Fruit fly (Drosophila melanogaster): Measurements from ENCODE around the gene CG6678.

The CG6678 gene

DNA sequence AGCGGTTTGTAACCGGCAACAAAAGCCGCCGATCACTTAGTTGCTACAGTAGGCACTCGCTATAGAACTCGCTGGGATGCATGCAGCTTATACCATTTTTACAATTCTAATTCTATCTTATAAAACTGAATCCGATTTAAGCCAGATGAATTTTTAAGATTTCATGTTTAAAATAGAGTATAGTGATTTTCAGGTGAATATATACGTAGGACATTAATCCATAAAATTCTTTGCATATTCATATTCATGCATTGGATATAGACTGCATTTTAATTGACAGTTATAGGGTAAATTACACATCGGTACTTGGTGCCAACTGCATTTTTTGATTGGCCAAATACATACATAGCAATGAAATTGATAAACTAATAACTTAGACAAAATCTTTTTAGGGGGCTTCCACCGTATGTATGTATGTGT is 769 bp downstream of the CG6678 start (continued):
- no peak for TF ChIP-seq crc (GFP tag; optimal IDR thresholded peaks at IDR 0.05)
- no peak for TF ChIP-seq CG11247 (GFP tag; IDR thresholded peaks at IDR 0.05)
- peak in 1 of 2 experiments; percentile 8 for TF ChIP-seq chif (GFP tag; optimal IDR thresholded peaks at IDR 0.05)
- TF ChIP-seq CG31224 (GFP tag; IDR thresholded peaks at IDR 0.05), result peak; percentile 32
- TF ChIP-seq CG18476 (GFP tag; optimal IDR thresholded peaks at IDR 0.05), result peak; percentile 36
- TF ChIP-seq Scr (GFP tag; IDR thresholded peaks at IDR 0.05; ENCODE audit: partially characterized antibody), result no peak
- TF ChIP-seq HLH3B (GFP tag; IDR thresholded peaks at IDR 0.05), result peak; percentile 42; the same call in 1 of the 2 replicates
- no peak for TF ChIP-seq insv (GFP tag; optimal IDR thresholded peaks at IDR 0.05)
- peak; percentile 59; the same call in 1 of the 3 replicates for TF ChIP-seq ase (GFP tag; IDR thresholded peaks at IDR 0.05)
- TF ChIP-seq Sry-β (GFP tag; optimal IDR thresholded peaks at IDR 0.05), result no peak
- TF ChIP-seq CG4854 (GFP tag; optimal IDR thresholded peaks at IDR 0.05), result no peak
- no peak for TF ChIP-seq Spps (tag; optimal IDR thresholded peaks at IDR 0.05)
- peak; percentile 84 for TF ChIP-seq grau (tag; optimal IDR thresholded peaks at IDR 0.05)
- TF ChIP-seq NC2α (GFP tag; optimal IDR thresholded peaks at IDR 0.05), result no peak
- peak; percentile 6 for TF ChIP-seq CG8924 (tag; optimal IDR thresholded peaks at IDR 0.05)
- TF ChIP-seq sima (GFP tag; optimal IDR thresholded peaks at IDR 0.05), result no peak
- no peak for TF ChIP-seq Dip3 (GFP tag; optimal IDR thresholded peaks at IDR 0.05)
- peak; percentile 20 for TF ChIP-seq Hr3 (GFP tag; optimal IDR thresholded peaks at IDR 0.05)
- no peak for TF ChIP-seq CG14860 (GFP tag; IDR thresholded peaks at IDR 0.05; ENCODE audit: partially characterized antibody)
- peak in 1 of 2 experiments; percentile 35 for TF ChIP-seq bsh (GFP tag; optimal IDR thresholded peaks at IDR 0.05)
- TF ChIP-seq CG4282 (GFP tag; optimal IDR thresholded peaks at IDR 0.05), result no peak
- TF ChIP-seq slbo (GFP tag; IDR thresholded peaks at IDR 0.05), result peak; percentile 55
- peak; percentile 47 for TF ChIP-seq CG14441 (GFP tag; IDR thresholded peaks at IDR 0.05)
- peak; percentile 12 for TF ChIP-seq tin (GFP tag; optimal IDR thresholded peaks at IDR 0.05)
- TF ChIP-seq CG18262 (tag; optimal IDR thresholded peaks at IDR 0.05), result peak; percentile 79
- peak; percentile 32 for TF ChIP-seq CG8388 (GFP tag; optimal IDR thresholded peaks at IDR 0.05)
- no peak for TF ChIP-seq unc-4 (GFP tag; IDR thresholded peaks at IDR 0.05; ENCODE audit: partially characterized antibody)
- no peak for TF ChIP-seq fd102C (GFP tag; optimal IDR thresholded peaks at IDR 0.05)
- peak; percentile 12 for TF ChIP-seq Sox100B (GFP tag; optimal IDR thresholded peaks at IDR 0.05)
- peak; percentile 38 for TF ChIP-seq CG14710 (tag; optimal IDR thresholded peaks at IDR 0.05)
- TF ChIP-seq CG34224 (GFP tag; IDR thresholded peaks at IDR 0.05; ENCODE audit: partially characterized antibody), result no peak
- TF ChIP-seq ken (GFP tag; IDR thresholded peaks at IDR 0.05), result 0 out of 3 replicates have a peak, but pooled peaks have one; percentile 53
- peak; percentile 19; the same call in 1 of the 2 replicates for TF ChIP-seq CG10366 (GFP tag; IDR thresholded peaks at IDR 0.05)
- TF ChIP-seq mam (GFP tag; optimal IDR thresholded peaks at IDR 0.05), result peak; percentile 0
- peak; percentile 38; the same call in 1 of the 2 replicates for TF ChIP-seq ttk (GFP tag; IDR thresholded peaks at IDR 0.05)
- TF ChIP-seq Jarid2 (GFP tag; optimal IDR thresholded peaks at IDR 0.05), result no peak
- peak; percentile 31; the same call in 1 of the 2 replicates for TF ChIP-seq Atf6 (GFP tag; IDR thresholded peaks at IDR 0.05)
- peak; percentile 71 for TF ChIP-seq CG2712 (tag; optimal IDR thresholded peaks at IDR 0.05)
- peak; percentile 12 for TF ChIP-seq az2 (GFP tag; optimal IDR thresholded peaks at IDR 0.05)
- TF ChIP-seq Ssrp (tag; optimal IDR thresholded peaks at IDR 0.05), result peak; percentile 15
- TF ChIP-seq CG16815 (GFP tag; optimal IDR thresholded peaks at IDR 0.05), result peak; percentile 32
- TF ChIP-seq stwl (tag; optimal IDR thresholded peaks at IDR 0.05), result no peak
- peak; percentile 60 for TF ChIP-seq CG30403 (GFP tag; optimal IDR thresholded peaks at IDR 0.05)
- TF ChIP-seq Usf (GFP tag; optimal IDR thresholded peaks at IDR 0.05), result no peak
- peak; percentile 57; the same call in 1 of the 3 replicates for TF ChIP-seq CG11456 (GFP tag; IDR thresholded peaks at IDR 0.05)
- peak; percentile 36; the same call in 1 of the 3 replicates for TF ChIP-seq tgo (GFP tag; IDR thresholded peaks at IDR 0.05)
- no peak for TF ChIP-seq CG11560 (tag; IDR thresholded peaks at IDR 0.05)
- 0 out of 2 replicates have a peak, but pooled peaks have one; percentile 23 for TF ChIP-seq CG10959 (GFP tag; IDR thresholded peaks at IDR 0.05)
- peak; percentile 53; the same call in 1 of the 2 replicates for TF ChIP-seq Drgx (GFP tag; IDR thresholded peaks at IDR 0.05)
- peak; percentile 35; the same call in 1 of the 3 replicates for TF ChIP-seq croc (GFP tag; conservative IDR thresholded peaks at IDR 0.05)
